Fruit fly (Drosophila melanogaster): ENCODE results near the gene CG31559.

CG31559 gene

dm6 chr3R:6187015-6187414, 30.0 kb upstream of the CG31559 start, which contains the start of gene NPFR:
TSS of gene NPFR (plus strand) at chr3R:6187315.
- TF ChIP-seq CG4318 (GFP tag; optimal IDR thresholded peaks at IDR 0.05) (no peak), vri (GFP tag; optimal IDR thresholded peaks at IDR 0.05) (no peak), CG31627 (GFP tag; optimal IDR thresholded peaks at IDR 0.05) (no peak), ss (GFP tag; optimal IDR thresholded peaks at IDR 0.05) (no peak), fkh (GFP tag; optimal IDR thresholded peaks at IDR 0.05) (no peak), CG1621 (tag; optimal IDR thresholded peaks at IDR 0.05) (no peak)

- TF ChIP-seq CG3919 (GFP tag; optimal IDR thresholded peaks at IDR 0.05), result no peak
- TF ChIP-seq CG10669 (GFP tag; optimal IDR thresholded peaks at IDR 0.05), result peak; percentile 7
- TF ChIP-seq fd85E (GFP tag; optimal IDR thresholded peaks at IDR 0.05), result no peak
- TF ChIP-seq CG6163 (GFP tag; IDR thresholded peaks at IDR 0.05), result no peak
- peak; percentile 85 for TF ChIP-seq fkh (GFP tag; optimal IDR thresholded peaks at IDR 0.05)
- TF ChIP-seq Eip78C (GFP tag), result peak; percentile 67
- TF ChIP-seq CG10631 (GFP tag; optimal IDR thresholded peaks at IDR 0.05), result no peak
- TF ChIP-seq dsx (GFP tag; optimal IDR thresholded peaks at IDR 0.05; ENCODE audit: poor library complexity, severe bottlenecking), result no peak
- no peak for TF ChIP-seq CG4318 (GFP tag; optimal IDR thresholded peaks at IDR 0.05)
- no peak for TF ChIP-seq net (GFP tag; optimal IDR thresholded peaks at IDR 0.05)
- no peak for TF ChIP-seq Smox (GFP tag; optimal IDR thresholded peaks at IDR 0.05)
Observed at dm6 chr3R:6182511-6182910, 25.5 kb upstream of the CG31559 start.

- TF ChIP-seq Hr4 (GFP tag; optimal IDR thresholded peaks at IDR 0.05) (no peak), dsx (GFP tag; optimal IDR thresholded peaks at IDR 0.05; ENCODE audit: poor library complexity, severe bottlenecking) (no peak), CG34406 (GFP tag; optimal IDR thresholded peaks at IDR 0.05) (no peak), CG11294 (GFP tag; IDR thresholded peaks at IDR 0.05) (no peak), eg (GFP tag; IDR thresholded peaks at IDR 0.05) (no peak), CG6792 (GFP tag; optimal IDR thresholded peaks at IDR 0.05) (no peak)
Observed at dm6 chr3R:6173249-6173648, 16.2 kb upstream of the CG31559 start, which contains the start of gene Osi1. TSS of gene Osi1 (plus strand) at chr3R:6173549.

- TF ChIP-seq Gug (GFP tag; IDR thresholded peaks at IDR 0.05), result no peak
- TF ChIP-seq Eip78C (GFP tag), result no peak
- no peak for TF ChIP-seq eg (GFP tag; IDR thresholded peaks at IDR 0.05)
- no peak for TF ChIP-seq CG7368 (GFP tag; optimal IDR thresholded peaks at IDR 0.05)
- no peak for TF ChIP-seq Lpt (GFP tag; optimal IDR thresholded peaks at IDR 0.05)
- TF ChIP-seq Hr39 (GFP tag; optimal IDR thresholded peaks at IDR 0.05), result peak; percentile 3
- no peak for TF ChIP-seq dac (GFP tag; optimal IDR thresholded peaks at IDR 0.05)
- no peak for TF ChIP-seq Ets96B (tag; optimal IDR thresholded peaks at IDR 0.05)
- TF ChIP-seq dsx (GFP tag; optimal IDR thresholded peaks at IDR 0.05; ENCODE audit: poor library complexity, severe bottlenecking), result no peak
- TF ChIP-seq svp (GFP tag), result no peak
- no peak for TF ChIP-seq Sox15 (GFP tag; optimal IDR thresholded peaks at IDR 0.05)
- TF ChIP-seq fkh (GFP tag; optimal IDR thresholded peaks at IDR 0.05), result peak; percentile 37
- TF ChIP-seq Blimp-1 (GFP tag; optimal IDR thresholded peaks at IDR 0.05), result no peak
- TF ChIP-seq CG32006 (GFP tag; optimal IDR thresholded peaks at IDR 0.05), result no peak
Observed at dm6 chr3R:6170737-6171136, 13.7 kb upstream of the CG31559 start.

dm6 chr3R:6167183-6167582, 10.1 kb upstream of the CG31559 start, which contains the start of gene CG1077:
TSS of gene CG1077 (plus strand) at chr3R:6167483.
- TF ChIP-seq CG9139 (GFP tag; optimal IDR thresholded peaks at IDR 0.05) (no peak), fkh (GFP tag; optimal IDR thresholded peaks at IDR 0.05) (no peak), Hr38 (GFP tag; optimal IDR thresholded peaks at IDR 0.05) (no peak), CG4318 (GFP tag; optimal IDR thresholded peaks at IDR 0.05) (no peak), spab (GFP tag; optimal IDR thresholded peaks at IDR 0.05) (no peak)
